Fruit fly (Drosophila melanogaster) whole organism, embryonic: ENCODE results near the gene CG7370.

Experiments
- B-H1 ChIP-seq: fragments of 200-800 bp; sonication (Bioruptor generic); IDR thresholded peaks from 3 replicates; pipeline ENCODE4 v1.3.6; 2022; ENCODE audit warnings: missing biosample characterization, missing genetic modification characterization
- Bgb ChIP-seq: fragments of 200-800 bp; sonication (Bioruptor generic); IDR thresholded peaks from 2 replicates; pipeline ENCODE4 v1.3.6; 2022; ENCODE audit warnings: missing biosample characterization, missing genetic modification characterization; ENCODE audit not compliant: partially characterized antibody
- BtbVII ChIP-seq: fragments of 200-800 bp; sonication (Bioruptor generic); optimal IDR thresholded peaks from 3 replicates; lab custom pipeline; 2017; ENCODE audit warnings: missing biosample characterization, mild to moderate bottlenecking, missing genetic modification characterization
- CG10147 ChIP-seq: fragments of 200-800 bp; sonication (Bioruptor generic); optimal IDR thresholded peaks from 2 replicates; lab custom pipeline; 2019; ENCODE audit warnings: missing biosample characterization, mild to moderate bottlenecking, missing genetic modification characterization, moderate library complexity
- CG12744 ChIP-seq: fragments of 200-800 bp; sonication (Bioruptor generic); optimal IDR thresholded peaks from 2 replicates; lab custom pipeline; 2016; ENCODE audit warnings: missing biosample characterization, missing genetic modification characterization
- CG13894 ChIP-seq: fragments of 200-800 bp; sonication (Bioruptor generic); optimal IDR thresholded peaks from 3 replicates; lab custom pipeline; 2018; ENCODE audit warnings: missing biosample characterization, mild to moderate bottlenecking, missing genetic modification characterization, moderate library complexity
- CG14441 ChIP-seq: fragments of 200-800 bp; sonication (Bioruptor generic); IDR thresholded peaks from 2 replicates; pipeline ENCODE4 v1.3.6; 2022; ENCODE audit warnings: missing biosample characterization, missing genetic modification characterization
- CG16815 ChIP-seq: fragments of 200-800 bp; sonication (Bioruptor generic); optimal IDR thresholded peaks from 3 replicates; lab custom pipeline; 2017; ENCODE audit warnings: missing biosample characterization, mild to moderate bottlenecking, missing genetic modification characterization
- CG17568 ChIP-seq: fragments of 200-800 bp; sonication (Bioruptor generic); optimal IDR thresholded peaks from 2 replicates; lab custom pipeline; 2018; ENCODE audit warnings: missing biosample characterization, mild to moderate bottlenecking, missing genetic modification characterization, moderate library complexity
- CG1832 ChIP-seq: fragments of 200-800 bp; sonication (Bioruptor generic); optimal IDR thresholded peaks from 2 replicates; lab custom pipeline; 2017; ENCODE audit warnings: missing biosample characterization, mild to moderate bottlenecking, missing genetic modification characterization, inconsistent platforms
- CG3281 ChIP-seq: fragments of 200-800 bp; sonication (Bioruptor generic); optimal IDR thresholded peaks from 3 replicates; lab custom pipeline; 2017; ENCODE audit warnings: missing biosample characterization, mild to moderate bottlenecking, missing genetic modification characterization
- CG3995 ChIP-seq: fragments of 200-800 bp; sonication (Bioruptor generic); optimal IDR thresholded peaks from 3 replicates; lab custom pipeline; 2016; ENCODE audit warnings: missing biosample characterization, missing genetic modification characterization
- CG4707 ChIP-seq: fragments of 200-800 bp; sonication (Bioruptor generic); optimal IDR thresholded peaks from 2 replicates; lab custom pipeline; 2018; ENCODE audit warnings: missing biosample characterization, mild to moderate bottlenecking, missing genetic modification characterization, moderate library complexity
- CG4820 ChIP-seq: fragments of 200-800 bp; sonication (Bioruptor generic); optimal IDR thresholded peaks from 3 replicates; lab custom pipeline; 2016; ENCODE audit warnings: missing biosample characterization, missing genetic modification characterization
- CG7786 ChIP-seq: fragments of 200-800 bp; sonication (Bioruptor generic); optimal IDR thresholded peaks from 2 replicates; lab custom pipeline; 2016; ENCODE audit warnings: missing biosample characterization, missing genetic modification characterization
- CG8089 ChIP-seq: fragments of 200-800 bp; sonication (Bioruptor generic); optimal IDR thresholded peaks from 3 replicates; lab custom pipeline; 2016; ENCODE audit warnings: missing biosample characterization, missing genetic modification characterization
- CG8281 ChIP-seq: fragments of 200-800 bp; sonication (Bioruptor generic); optimal IDR thresholded peaks from 2 replicates; lab custom pipeline; 2018; ENCODE audit warnings: missing biosample characterization, mild to moderate bottlenecking, missing genetic modification characterization, moderate library complexity
- CG9932 ChIP-seq: fragments of 200-800 bp; sonication (Bioruptor generic); IDR thresholded peaks from 2 replicates; pipeline ENCODE4 v1.3.6; 2022; ENCODE audit warnings: missing biosample characterization, missing genetic modification characterization
- Chrac-16 ChIP-seq: fragments of 200-800 bp; sonication (Bioruptor generic); optimal IDR thresholded peaks from 3 replicates; lab custom pipeline; 2016; ENCODE audit warnings: missing biosample characterization, missing genetic modification characterization
- CoRest ChIP-seq: fragments of 200-800 bp; sonication (Bioruptor generic); optimal IDR thresholded peaks from 3 replicates; lab custom pipeline; 2018; ENCODE audit warnings: missing biosample characterization, mild to moderate bottlenecking, missing genetic modification characterization, moderate library complexity
- D19A ChIP-seq: fragments of 200-800 bp; optimal IDR thresholded peaks from 3 replicates; lab custom pipeline; 2019; ENCODE audit warnings: missing biosample characterization, mild to moderate bottlenecking, missing genetic modification characterization, moderate library complexity
- Fer1 ChIP-seq: fragments of 200-800 bp; sonication (Bioruptor generic); optimal IDR thresholded peaks from 2 replicates; lab custom pipeline; 2017; ENCODE audit warnings: missing biosample characterization, mild to moderate bottlenecking, missing genetic modification characterization
- HLH3B ChIP-seq: fragments of 200-800 bp; sonication (Bioruptor generic); IDR thresholded peaks from 2 replicates; pipeline ENCODE4 v1.3.6; 2022; ENCODE audit warnings: missing biosample characterization, missing genetic modification characterization
- Lpt ChIP-seq: fragments of >200 bp; optimal IDR thresholded peaks from 2 replicates; lab custom pipeline; 2018; ENCODE audit warnings: missing biosample characterization, missing genetic modification characterization
- Med ChIP-seq: fragments of 200-800 bp; sonication (Bioruptor generic); peaks from one replicate; lab custom pipeline; 2016; ENCODE audit warnings: missing biosample characterization, missing genetic modification characterization, mild to moderate bottlenecking, inconsistent platforms, moderate library complexity
- NFAT ChIP-seq: fragments of 200-800 bp; sonication (Bioruptor generic); IDR thresholded peaks from 2 replicates; pipeline ENCODE4 v1.3.6; 2022; ENCODE audit warnings: missing biosample characterization, missing genetic modification characterization
- NK7.1 ChIP-seq: fragments of 200-800 bp; sonication (Bioruptor generic); optimal IDR thresholded peaks from 3 replicates; lab custom pipeline; 2016; ENCODE audit warnings: missing biosample characterization, missing genetic modification characterization
- PHDP ChIP-seq: fragments of 200-800 bp; sonication (Bioruptor generic); optimal IDR thresholded peaks from 3 replicates; lab custom pipeline; 2018; ENCODE audit warnings: missing biosample characterization, mild to moderate bottlenecking, missing genetic modification characterization, moderate library complexity
- ap ChIP-seq: fragments of 200-800 bp; sonication (Bioruptor generic); IDR thresholded peaks from 2 replicates; pipeline ENCODE4 v1.3.6; 2022; ENCODE audit warnings: missing biosample characterization, missing genetic modification characterization
- bbx ChIP-seq: fragments of 200-800 bp; sonication (Bioruptor generic); IDR thresholded peaks from 2 replicates; pipeline ENCODE4 v1.3.6; 2022; ENCODE audit warnings: missing biosample characterization, missing genetic modification characterization; ENCODE audit not compliant: partially characterized antibody
- cato ChIP-seq: fragments of 200-800 bp; sonication (Bioruptor generic); optimal IDR thresholded peaks from 2 replicates; lab custom pipeline; 2016; ENCODE audit warnings: missing biosample characterization, missing genetic modification characterization, borderline replicate concordance
- caup ChIP-seq: fragments of 200-800 bp; sonication (Bioruptor generic); optimal IDR thresholded peaks from 3 replicates; lab custom pipeline; 2017; ENCODE audit warnings: missing biosample characterization, mild to moderate bottlenecking, missing genetic modification characterization, moderate library complexity; ENCODE audit not compliant: severe bottlenecking
- chif ChIP-seq, 2 experiments: fragments of 200-800 bp; sonication (Bioruptor generic); optimal IDR thresholded peaks; 3 replicates each; lab custom pipeline; 2016; ENCODE audit warnings: missing biosample characterization in 2 of 2, missing genetic modification characterization in 2 of 2
- cwo ChIP-seq: fragments of 200-800 bp; sonication (Bioruptor generic); optimal IDR thresholded peaks from 3 replicates; lab custom pipeline; 2017; ENCODE audit warnings: missing biosample characterization, missing genetic modification characterization, mild to moderate bottlenecking, moderate library complexity, missing genetic modification reagents
- ewg ChIP-seq: fragments of 200-800 bp; sonication (Bioruptor generic); optimal IDR thresholded peaks from 3 replicates; lab custom pipeline; 2017; ENCODE audit warnings: mild to moderate bottlenecking, missing biosample characterization, missing genetic modification reagents, missing genetic modification characterization
- fd64A ChIP-seq: fragments of 200-800 bp; sonication (Bioruptor generic); optimal IDR thresholded peaks from 3 replicates; lab custom pipeline; 2018; ENCODE audit warnings: missing biosample characterization, mild to moderate bottlenecking, missing genetic modification characterization
- her ChIP-seq: fragments of 200-800 bp; sonication (Bioruptor generic); optimal IDR thresholded peaks from 2 replicates; lab custom pipeline; 2016; ENCODE audit warnings: missing biosample characterization, missing genetic modification characterization
- hth ChIP-seq: fragments of >200 bp; optimal IDR thresholded peaks from 2 replicates; lab custom pipeline; 2017; ENCODE audit warnings: inconsistent platforms
- jigr1 ChIP-seq: fragments of 200-800 bp; sonication (Bioruptor generic); IDR thresholded peaks from 3 replicates; pipeline ENCODE4 v1.3.6; 2022; ENCODE audit warnings: missing biosample characterization, missing genetic modification characterization
- mirr ChIP-seq: fragments of 200-800 bp; sonication (Bioruptor generic); optimal IDR thresholded peaks from 3 replicates; lab custom pipeline; 2018; ENCODE audit warnings: missing biosample characterization, mild to moderate bottlenecking, missing genetic modification characterization
- p53 ChIP-seq: fragments of 200-800 bp; sonication (Bioruptor generic); optimal IDR thresholded peaks from 2 replicates; lab custom pipeline; 2016; ENCODE audit warnings: missing biosample characterization, missing genetic modification characterization
- pan ChIP-seq, 4 experiments: fragments of >200 bp in 3 of 4; fragments of 200-800 bp in 1 of 4; sonication (Bioruptor generic) in 1 of 4; optimal IDR thresholded peaks in 3 of 4; IDR thresholded peaks in 1 of 4; 2 replicates each; pipeline versions ENCODE4 v1.3.6 to Lab custom; 2017 to 2022; ENCODE audit warnings: missing biosample characterization in 2 of 4, missing genetic modification characterization in 2 of 4, mixed read lengths in 1 of 4
- ranshi ChIP-seq: fragments of 200-800 bp; sonication (Bioruptor generic); IDR thresholded peaks from 2 replicates; pipeline ENCODE4 v1.3.6; 2022; ENCODE audit warnings: missing biosample characterization, missing genetic modification characterization
- slbo ChIP-seq: fragments of 200-800 bp; sonication (Bioruptor generic); IDR thresholded peaks from 2 replicates; pipeline ENCODE4 v1.3.6; 2022; ENCODE audit warnings: missing biosample characterization, missing genetic modification characterization
- sna ChIP-seq: fragments of 200-800 bp; sonication (Bioruptor generic); IDR thresholded peaks from 2 replicates; pipeline ENCODE4 v1.3.6; 2022; ENCODE audit warnings: missing biosample characterization, missing genetic modification characterization; ENCODE audit not compliant: partially characterized antibody
- tna ChIP-seq: fragments of 200-800 bp; sonication (Bioruptor generic); IDR thresholded peaks from 2 replicates; pipeline ENCODE4 v1.3.6; 2022; ENCODE audit warnings: missing biosample characterization, missing genetic modification characterization; ENCODE audit not compliant: partially characterized antibody
- toy ChIP-seq: fragments of 200-800 bp; sonication (Bioruptor generic); IDR thresholded peaks from 2 replicates; pipeline ENCODE4 v1.3.6; 2022; ENCODE audit warnings: missing biosample characterization, missing genetic modification characterization
- tup ChIP-seq: fragments of 200-800 bp; sonication (Bioruptor generic); optimal IDR thresholded peaks from 2 replicates; lab custom pipeline; 2016; ENCODE audit warnings: missing biosample characterization, mild to moderate bottlenecking, missing genetic modification characterization, moderate library complexity
- zfh1 ChIP-seq: fragments of 200-800 bp; sonication (Bioruptor generic); IDR thresholded peaks from 3 replicates; pipeline ENCODE4 v1.3.6; 2022; ENCODE audit warnings: missing biosample characterization, missing genetic modification characterization

The CG7370 gene

dm6 chr3L:21728616-21729047, 41.0 kb upstream of the CG7370 start, which contains the start of the genes CG11247 and Polr2H (continued):
- TF ChIP-seq D19A (tag; lab: Kevin White, UChicago) (peak; percentile 58), ap (GFP tag; lab: Robert Waterston, UW) (peak; percentile 77), her (peak; percentile 84), CG4820 (GFP tag; lab: Kevin White, UChicago) (peak; percentile 91), NFAT (GFP tag; lab: Robert Waterston, UW) (peak; percentile 91), hth (lab: Kevin White, UChicago) (no peak), CG13894 (tag; lab: Kevin White, UChicago) (no peak), CG16815 (GFP tag; lab: Kevin White, UChicago) (peak; percentile 90), HLH3B (GFP tag; lab: Robert Waterston, UW) (peak; percentile 86), PHDP (tag; lab: Kevin White, UChicago) (peak; percentile 80), ewg (GFP tag; lab: Kevin White, UChicago) (peak; percentile 92), CG7786 (GFP tag; lab: Kevin White, UChicago) (peak; percentile 95), CG10147 (peak; percentile 68), CG4707 (GFP tag; lab: Kevin White, UChicago) (no peak), Lpt (GFP tag; lab: Kevin White, UChicago) (no peak), cwo (GFP tag; lab: Kevin White, UChicago) (peak; percentile 40), CG1832 (GFP tag; lab: Kevin White, UChicago) (no peak), BtbVII (GFP tag; lab: Kevin White, UChicago) (peak; percentile 17), ranshi (GFP tag; lab: Robert Waterston, UW) (peak; percentile 93; the same call in 1 of the 2 replicates), tna (GFP tag; lab: Robert Waterston, UW) (peak; percentile 10; the same call in 1 of the 2 replicates), caup (peak; percentile 77), CG8089 (GFP tag; lab: Kevin White, UChicago) (peak; percentile 89), Bgb (GFP tag; lab: Robert Waterston, UW) (peak; percentile 67), Fer1 (GFP tag; lab: Kevin White, UChicago) (no peak), mirr (GFP tag; lab: Kevin White, UChicago) (peak; percentile 47), NK7.1 (GFP tag; lab: Kevin White, UChicago) (peak; percentile 72), jigr1 (GFP tag; lab: Robert Waterston, UW) (peak; percentile 87), toy (GFP tag; lab: Robert Waterston, UW) (peak; percentile 79; the same call in 1 of the 2 replicates), sna (GFP tag; lab: Robert Waterston, UW) (peak; percentile 77), CoRest (tag; lab: Kevin White, UChicago) (peak; percentile 93), pan (optimal IDR thresholded peaks at IDR 0.05; lab: Kevin White, UChicago) (no peak), pan (GFP tag; optimal IDR thresholded peaks at IDR 0.05 in 1 of 2, IDR thresholded peaks at IDR 0.05 in 1 of 2) (peak in 1 of 2 experiments; percentile 90), CG3995 (GFP tag; lab: Kevin White, UChicago) (peak; percentile 100), slbo (GFP tag; lab: Robert Waterston, UW) (peak; percentile 97), Med (peak; percentile 99), CG14441 (GFP tag; lab: Robert Waterston, UW) (peak; percentile 94), B-H1 (GFP tag; lab: Robert Waterston, UW) (peak; percentile 86), p53 (GFP tag; lab: Kevin White, UChicago) (peak; percentile 87), CG12744 (GFP tag; lab: Kevin White, UChicago) (peak; percentile 80), cato (peak; percentile 92), fd64A (GFP tag; lab: Kevin White, UChicago) (peak; percentile 18), CG3281 (GFP tag; lab: Kevin White, UChicago) (peak; percentile 82), CG8281 (tag; lab: Kevin White, UChicago) (peak; percentile 44), chif (GFP tag; optimal IDR thresholded peaks at IDR 0.05; lab: Kevin White, UChicago) (peak; percentile 92 to 96), zfh1 (peak; percentile 92), CG9932 (GFP tag; lab: Robert Waterston, UW) (peak; percentile 97), bbx (peak; percentile 42; the same call in 1 of the 2 replicates), tup (GFP tag; lab: Kevin White, UChicago) (peak; percentile 81), Chrac-16 (GFP tag; lab: Kevin White, UChicago) (peak; percentile 95), CG17568 (no peak)
